Worm (Caenorhabditis elegans) whole organism, L4 larva: ENCODE measurements around the gene R05G6.3.

ENCODE experiments used
- D1046.2 ChIP-seq: fragments of 200-800 bp; sonication (Bioruptor generic); IDR thresholded peaks from 2 replicates; pipeline ENCODE4 v1.3.6; 2022; ENCODE audit warnings: missing genetic modification characterization, missing compliant biosample characterization
- F26F4.8 ChIP-seq: fragments of 200-800 bp; sonication (Bioruptor generic); conservative IDR thresholded peaks from 2 replicates; pipeline ENCODE4 v1.3.6; 2022; ENCODE audit warnings: missing genetic modification characterization, missing compliant biosample characterization
- F44E2.7 ChIP-seq: fragments of 200-800 bp; sonication (Bioruptor generic); IDR thresholded peaks from 2 replicates; pipeline ENCODE4 v2.1.2; 2022; ENCODE audit warnings: missing genetic modification characterization, missing compliant biosample characterization
- F49E8.2 ChIP-seq: sonication (generic microtip); optimal IDR thresholded peaks from 2 replicates; lab custom pipeline; 2016; ENCODE audit warnings: missing compliant biosample characterization, mild to moderate bottlenecking, missing genetic modification characterization, borderline replicate concordance
- T20F7.1 ChIP-seq: fragments of 200-800 bp; sonication (Bioruptor generic); optimal IDR thresholded peaks from 2 replicates; lab custom pipeline; 2018; ENCODE audit warnings: mild to moderate bottlenecking, missing genetic modification characterization, missing compliant biosample characterization
- Y105C5A.15 ChIP-seq: fragments of 200-800 bp; sonication (Bioruptor generic); IDR thresholded peaks from 2 replicates; pipeline ENCODE4 v1.3.6; 2022; ENCODE audit warnings: missing genetic modification characterization, missing compliant biosample characterization
- Y48G9A.11 ChIP-seq: fragments of 200-800 bp; sonication (Bioruptor generic); IDR thresholded peaks from 2 replicates; pipeline ENCODE4 v1.3.6; 2022; ENCODE audit warnings: missing genetic modification reagents, missing genetic modification characterization, missing compliant biosample characterization
- ZK337.2 ChIP-seq: fragments of 200-800 bp; sonication (Bioruptor generic); IDR thresholded peaks from 2 replicates; pipeline ENCODE4 v1.3.6; 2022; ENCODE audit warnings: missing genetic modification reagents, missing genetic modification characterization, missing compliant biosample characterization
- aha-1 ChIP-seq: fragments of 150-350 bp; peaks from one replicate; lab custom pipeline; 2014; ENCODE audit warnings: missing biosample characterization, missing genetic modification characterization
- aly-2 ChIP-seq: sonication (generic microtip); optimal IDR thresholded peaks from 2 replicates; lab custom pipeline; 2018; ENCODE audit warnings: missing biosample characterization, missing genetic modification characterization
- attf-4 ChIP-seq: sonication (generic microtip); optimal IDR thresholded peaks from 3 replicates; lab custom pipeline; 2017; ENCODE audit warnings: missing biosample characterization, missing genetic modification characterization
- ceh-28 ChIP-seq: fragments of 150-350 bp; optimal IDR thresholded peaks from 2 replicates; lab custom pipeline; 2014; ENCODE audit warnings: missing biosample characterization, missing genetic modification reagents, missing genetic modification characterization
- ceh-32 ChIP-seq: sonication (generic microtip); optimal IDR thresholded peaks from 2 replicates; lab custom pipeline; 2016; ENCODE audit warnings: mild to moderate bottlenecking, missing genetic modification characterization, missing compliant biosample characterization; ENCODE audit not compliant: poor library complexity
- ceh-44 ChIP-seq: fragments of 200-800 bp; sonication (Bioruptor generic); IDR thresholded peaks from 2 replicates; pipeline ENCODE4 v1.3.6; 2022; ENCODE audit warnings: missing genetic modification reagents, missing genetic modification characterization, missing compliant biosample characterization
- ceh-82 ChIP-seq: sonication (generic microtip); optimal IDR thresholded peaks from 2 replicates; lab custom pipeline; 2017; ENCODE audit warnings: missing biosample characterization, missing genetic modification characterization
- ctbp-1 ChIP-seq: fragments of 200-800 bp; sonication (Bioruptor generic); IDR thresholded peaks from 2 replicates; pipeline ENCODE4 v1.3.6; 2022; ENCODE audit warnings: missing genetic modification reagents, missing genetic modification characterization, missing compliant biosample characterization
- daf-19 ChIP-seq: fragments of 200-800 bp; sonication (Bioruptor generic); conservative IDR thresholded peaks from 2 replicates; pipeline ENCODE4 v1.3.6; 2022; ENCODE audit warnings: missing genetic modification characterization, missing compliant biosample characterization
- dmd-6 ChIP-seq: fragments of 200-800 bp; sonication (Bioruptor generic); IDR thresholded peaks from 2 replicates; pipeline ENCODE4 v1.3.6; 2022; ENCODE audit warnings: missing genetic modification reagents, missing genetic modification characterization, missing compliant biosample characterization
- dpl-1 ChIP-seq: fragments of 150-350 bp; optimal IDR thresholded peaks from 2 replicates; lab custom pipeline; 2014; ENCODE audit warnings: missing biosample characterization, missing genetic modification reagents, missing genetic modification characterization
- dve-1 ChIP-seq: sonication (generic microtip); optimal IDR thresholded peaks from 2 replicates; lab custom pipeline; 2017; ENCODE audit warnings: antibody characterized with exemption, mild to moderate bottlenecking, missing genetic modification characterization, missing compliant biosample characterization; ENCODE audit not compliant: insufficient read depth
- egl-43 ChIP-seq: fragments of 200-800 bp; sonication (Bioruptor generic); IDR thresholded peaks from 2 replicates; pipeline ENCODE4 v1.3.6; 2022; ENCODE audit warnings: missing genetic modification reagents, missing genetic modification characterization, missing compliant biosample characterization
- fkh-10 ChIP-seq: fragments of 150-350 bp; optimal IDR thresholded peaks from 2 replicates; lab custom pipeline; 2014; ENCODE audit warnings: missing biosample characterization, missing genetic modification reagents, missing genetic modification characterization
- lim-7 ChIP-seq: fragments of 200-800 bp; sonication (Bioruptor generic); IDR thresholded peaks from 2 replicates; pipeline ENCODE4 v1.3.6; 2022; ENCODE audit warnings: missing genetic modification characterization, missing compliant biosample characterization
- lin-1 ChIP-seq: fragments of 200-800 bp; sonication (Bioruptor generic); IDR thresholded peaks from 2 replicates; pipeline ENCODE4 v1.3.6; 2022; ENCODE audit warnings: missing genetic modification reagents, missing genetic modification characterization, missing compliant biosample characterization
- lin-38 ChIP-seq: fragments of 200-800 bp; sonication (Bioruptor generic); IDR thresholded peaks from 2 replicates; pipeline ENCODE4 v1.3.6; 2022; ENCODE audit warnings: missing genetic modification reagents, missing genetic modification characterization, missing compliant biosample characterization
- lin-39 ChIP-seq: fragments of 150-350 bp; optimal IDR thresholded peaks from 2 replicates; lab custom pipeline; 2014; ENCODE audit warnings: missing biosample characterization, missing genetic modification reagents, missing genetic modification characterization
- lir-3 ChIP-seq: sonication (generic microtip); optimal IDR thresholded peaks from 2 replicates; lab custom pipeline; 2016; ENCODE audit warnings: mild to moderate bottlenecking, missing genetic modification characterization, missing compliant biosample characterization
- mdt-29 ChIP-seq: fragments of 200-800 bp; sonication (Bioruptor generic); IDR thresholded peaks from 2 replicates; pipeline ENCODE4 v1.3.6; 2022; ENCODE audit warnings: missing genetic modification reagents, missing genetic modification characterization, missing compliant biosample characterization
- mxl-2 ChIP-seq: fragments of 200-800 bp; sonication (Bioruptor generic); conservative IDR thresholded peaks from 2 replicates; pipeline ENCODE4 v1.3.6; 2022; ENCODE audit warnings: missing genetic modification reagents, missing genetic modification characterization, missing compliant biosample characterization
- snpc-1.2 ChIP-seq: fragments of 200-800 bp; sonication (Bioruptor generic); IDR thresholded peaks from 2 replicates; pipeline ENCODE4 v1.3.6; 2022; ENCODE audit warnings: missing genetic modification reagents, missing genetic modification characterization, missing compliant biosample characterization
- snpc-4 ChIP-seq: fragments of 150-350 bp; optimal IDR thresholded peaks from 2 replicates; lab custom pipeline; 2014; ENCODE audit warnings: missing biosample characterization, missing genetic modification characterization
- spr-1 ChIP-seq: sonication (generic microtip); optimal IDR thresholded peaks from 2 replicates; lab custom pipeline; 2016; ENCODE audit warnings: mild to moderate bottlenecking, missing genetic modification characterization, missing compliant biosample characterization
- unc-130 ChIP-seq: sonication (generic microtip); optimal IDR thresholded peaks from 2 replicates; lab custom pipeline; 2016; ENCODE audit warnings: missing genetic modification reagents, missing genetic modification characterization, missing compliant biosample characterization
- unc-62 ChIP-seq, 3 experiments: fragments of 150-350 bp in 1 of 3; sonication (generic microtip); optimal IDR thresholded peaks in 2 of 3; peaks in 1 of 3; 1 replicate in 1 of 3; 2 replicates in 2 of 3; lab custom pipeline; 2014 to 2017; ENCODE audit warnings: missing biosample characterization in 3 of 3, missing genetic modification characterization in 3 of 3, missing genetic modification reagents in 3 of 3, missing genotype in 1 of 3
- vab-7 ChIP-seq: fragments of 200-800 bp; sonication (Bioruptor generic); IDR thresholded peaks from 2 replicates; pipeline ENCODE4 v1.3.6; 2022; ENCODE audit warnings: missing genetic modification reagents, missing genetic modification characterization, missing compliant biosample characterization
- zip-2 ChIP-seq: fragments of 150-350 bp; optimal IDR thresholded peaks from 2 replicates; lab custom pipeline; 2014; ENCODE audit warnings: missing biosample characterization, missing genetic modification characterization

R05G6.3 gene

DNA sequence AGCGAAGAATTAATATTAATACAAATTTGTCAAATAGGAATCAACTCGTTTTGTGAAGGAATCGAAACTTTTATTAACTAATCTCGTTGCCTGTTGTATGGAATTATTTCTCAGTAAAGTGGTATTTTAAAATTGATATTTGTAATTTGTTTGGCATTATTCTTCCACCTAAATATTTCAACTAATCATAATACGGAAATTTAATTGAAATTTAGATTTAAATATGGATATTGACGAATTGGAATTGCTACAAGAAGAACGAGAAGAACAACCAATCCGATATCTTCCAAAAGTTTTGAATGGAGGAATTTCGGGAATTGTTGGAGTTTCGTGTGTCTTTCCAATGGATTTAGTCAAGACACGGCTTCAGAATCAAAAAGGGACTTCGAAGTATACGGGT is 41.5 kb upstream of the R05G6.3 start, which contains the start of gene slc-25A18.2:
Gene slc-25A18.2 (plus strand): TSS at position 216 of the 400 bp plus-strand sequence.
- TF ChIP-seq lin-39 (no peak), unc-62 (GFP tag; optimal IDR thresholded peaks at IDR 0.05 in 1 of 2; lab: Kevin White, UChicago) (peak in 1 of 2 experiments; percentile 68), unc-62 (tag; optimal IDR thresholded peaks at IDR 0.05; lab: Kevin White, UChicago) (no peak)

ce11 chrIV:7477197-7477596 is 39.2 kb upstream of the R05G6.3 start, which contains the start of gene pycr-4:
TSS of gene pycr-4 (minus strand) at chrIV:7477297.
- TF ChIP-seq snpc-4 (tag; lab: Kevin White, UChicago): no peak
- TF ChIP-seq vab-7 (GFP tag; lab: Robert Waterston, UW): no peak
- no peak for TF ChIP-seq fkh-10 (GFP tag; lab: Kevin White, UChicago)
- no peak for TF ChIP-seq ctbp-1 (GFP tag; lab: Robert Waterston, UW)
- no peak for TF ChIP-seq spr-1 (tag; lab: Kevin White, UChicago)
- TF ChIP-seq ceh-82 (tag; lab: Kevin White, UChicago): no peak
- no peak for TF ChIP-seq zip-2
- TF ChIP-seq ZK337.2: no peak
- TF ChIP-seq T20F7.1 (GFP tag; lab: Kevin White, UChicago): no peak
- no peak for TF ChIP-seq ceh-32 (tag; lab: Kevin White, UChicago)
- no peak for TF ChIP-seq daf-19 (GFP tag; lab: Robert Waterston, UW)
- TF ChIP-seq dmd-6 (GFP tag; lab: Robert Waterston, UW): no peak
- TF ChIP-seq F49E8.2 (tag; lab: Kevin White, UChicago): no peak
- no peak for TF ChIP-seq aly-2 (tag; lab: Kevin White, UChicago)
- no peak for TF ChIP-seq lir-3

ce11 chrIV:7477697-7478096 is 38.7 kb upstream of the R05G6.3 start:
- TF ChIP-seq F49E8.2 (tag; lab: Kevin White, UChicago) (peak; percentile 74), F44E2.7 (GFP tag; lab: Robert Waterston, UW) (no peak), dpl-1 (GFP tag; lab: Kevin White, UChicago) (no peak), attf-4 (tag; lab: Kevin White, UChicago) (no peak), snpc-1.2 (peak; percentile 76), lin-38 (GFP tag; lab: Robert Waterston, UW) (peak; percentile 66), Y48G9A.11 (GFP tag; lab: Robert Waterston, UW) (peak; percentile 62), mxl-2 (no peak), mdt-29 (GFP tag; lab: Robert Waterston, UW) (no peak), lin-1 (GFP tag; lab: Robert Waterston, UW) (no peak), ceh-44 (GFP tag; lab: Robert Waterston, UW) (0 out of 2 replicates have a peak, but pooled peaks have one; percentile 12), unc-130 (peak; percentile 85)

DNA sequence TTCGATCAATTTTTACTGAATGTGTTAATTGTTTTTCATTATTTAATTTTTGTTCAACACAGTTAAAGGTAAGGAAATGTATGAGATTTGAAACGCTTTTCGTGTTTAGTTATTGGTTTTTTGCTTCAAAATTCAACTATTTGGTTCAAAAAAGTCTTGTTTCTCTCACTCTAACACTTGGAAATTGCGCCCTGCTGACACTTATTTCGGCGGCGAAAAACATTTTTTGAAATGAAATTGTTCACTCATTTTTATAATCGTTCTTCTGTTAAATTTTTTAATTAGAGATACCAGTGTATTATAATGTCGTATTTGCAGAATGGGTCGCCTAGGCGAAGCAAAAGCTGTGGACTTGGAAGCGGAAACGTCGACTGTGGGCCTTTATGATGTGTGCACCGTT is 38.2 kb upstream of the R05G6.3 start, which contains the start of gene rod-1:
Gene rod-1 (plus strand): TSS at position 319 of the 400 bp plus-strand sequence.
- peak; percentile 69 for TF ChIP-seq dpl-1 (GFP tag; lab: Kevin White, UChicago)
- peak; percentile 12 for TF ChIP-seq fkh-10 (GFP tag; lab: Kevin White, UChicago)
- TF ChIP-seq aha-1 (tag; lab: Kevin White, UChicago): peak; percentile 57
- TF ChIP-seq daf-19 (GFP tag; lab: Robert Waterston, UW): no peak
- no peak for TF ChIP-seq dmd-6 (GFP tag; lab: Robert Waterston, UW)
- no peak for TF ChIP-seq dve-1 (tag; lab: Kevin White, UChicago)
- TF ChIP-seq ceh-28: no peak

DNA sequence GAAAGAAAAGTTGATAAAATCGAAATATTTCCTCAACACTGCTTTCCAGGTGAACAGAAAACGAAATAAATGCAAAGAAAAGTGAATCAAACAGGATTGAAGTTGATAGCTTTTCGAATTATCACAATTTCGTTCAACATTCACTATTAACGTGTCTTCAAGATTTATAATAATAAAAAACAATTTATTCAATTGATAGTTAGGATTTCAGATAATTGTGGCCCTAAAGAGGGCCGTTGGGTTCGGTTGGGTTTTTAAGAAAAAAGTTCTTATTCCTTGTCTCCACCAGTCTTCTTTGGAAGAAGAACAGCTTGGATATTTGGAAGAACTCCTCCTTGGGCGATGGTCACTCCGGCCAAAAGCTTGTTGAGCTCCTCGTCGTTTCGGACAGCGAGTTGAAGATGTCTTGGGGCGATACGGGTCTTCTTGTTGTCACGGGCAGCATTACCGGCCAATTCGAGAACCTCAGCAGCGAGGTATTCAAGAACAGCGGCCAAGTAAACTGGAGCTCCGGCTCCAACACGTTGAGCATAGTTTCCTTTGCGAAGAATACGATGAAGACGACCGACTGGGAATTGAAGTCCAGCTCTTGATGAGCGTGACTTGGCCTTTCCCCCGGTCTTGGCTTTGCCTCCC is 30.7 kb upstream of the R05G6.3 start:
- peak; percentile 14 for TF ChIP-seq F49E8.2 (tag; lab: Kevin White, UChicago)
- TF ChIP-seq lim-7: peak; percentile 23; the same call in 1 of the 2 replicates
- peak; percentile 60; the same call in 1 of the 2 replicates for TF ChIP-seq egl-43 (GFP tag; lab: Robert Waterston, UW)
- TF ChIP-seq F26F4.8 (GFP tag; lab: Robert Waterston, UW): peak; percentile 64; the same call in 1 of the 2 replicates
- peak; percentile 32; the same call in 1 of the 2 replicates for TF ChIP-seq Y105C5A.15 (GFP tag; lab: Robert Waterston, UW)
- TF ChIP-seq D1046.2: 0 out of 2 replicates have a peak, but pooled peaks have one; percentile 8
